ENCODE assay signal across 5 fruit fly cellular contexts in genomic region chrX:18546785-18547184, dm6.
A peak's percentile ranks its signal among the peaks of the same experiment; 100 is the strongest.
TF ChIP-seq lines count a peak whose summit lies in the region.

No protein-coding gene starts in this region.

- TF ChIP-seq CTCF in whole organism, embryonic (GFP tag; optimal IDR thresholded peaks at IDR 0.05; lab: Kevin White, UChicago), result no peak

TF ChIP-seq in whole organism, adult, 20 proteins besides CTCF, POLR2A, EP300 and RAD21 (continues in another document):
- TF ChIP-seq CG33017 (tag; optimal IDR thresholded peaks at IDR 0.05; lab: Kevin White, UChicago) (peak; percentile 84), Crg-1 (GFP tag; optimal IDR thresholded peaks at IDR 0.05; lab: Kevin White, UChicago) (no peak), CG1620 (GFP tag; optimal IDR thresholded peaks at IDR 0.05; lab: Kevin White, UChicago) (peak; percentile 12), cnc (optimal IDR thresholded peaks at IDR 0.05; lab: Kevin White, UChicago) (no peak), tj (GFP tag; optimal IDR thresholded peaks at IDR 0.05; lab: Kevin White, UChicago) (peak; percentile 37), ovo (GFP tag; optimal IDR thresholded peaks at IDR 0.05; lab: Kevin White, UChicago) (no peak), CG14711 (tag; optimal IDR thresholded peaks at IDR 0.05; lab: Kevin White, UChicago) (peak; percentile 81), CG11617 (GFP tag; optimal IDR thresholded peaks at IDR 0.05; lab: Kevin White, UChicago) (peak; percentile 52), pad (GFP tag; optimal IDR thresholded peaks at IDR 0.05; lab: Kevin White, UChicago) (peak; percentile 53), Hr96 (GFP tag; optimal IDR thresholded peaks at IDR 0.05; lab: Kevin White, UChicago) (peak; percentile 80), Clk (GFP tag; optimal IDR thresholded peaks at IDR 0.05; lab: Kevin White, UChicago) (peak; percentile 18), CG12768 (GFP tag; optimal IDR thresholded peaks at IDR 0.05; lab: Kevin White, UChicago) (peak; percentile 69), kay (GFP tag; lab: Kevin White, UChicago; ENCODE audit: borderline replicate concordance) (peak; percentile 83), CG7101 (tag; optimal IDR thresholded peaks at IDR 0.05; lab: Kevin White, UChicago) (peak; percentile 91), toe (GFP tag; optimal IDR thresholded peaks at IDR 0.05; lab: Kevin White, UChicago) (peak; percentile 50), bab1 (GFP tag; optimal IDR thresholded peaks at IDR 0.05; lab: Kevin White, UChicago) (peak; percentile 37), CG5204 (GFP tag; optimal IDR thresholded peaks at IDR 0.05; lab: Kevin White, UChicago) (peak; percentile 60), cic (GFP tag; optimal IDR thresholded peaks at IDR 0.05; lab: Kevin White, UChicago) (no peak)

TF ChIP-seq in whole organism, embryonic, 481 proteins besides CTCF, POLR2A, EP300 and RAD21 (continues in another document):
- peak; percentile 87 for TF ChIP-seq Oli (tag; optimal IDR thresholded peaks at IDR 0.05; lab: Kevin White, UChicago)
- TF ChIP-seq zfh2 (GFP tag; optimal IDR thresholded peaks at IDR 0.05; lab: Kevin White, UChicago), result peak; percentile 76
- peak; percentile 92 for TF ChIP-seq dysf (GFP tag; IDR thresholded peaks at IDR 0.05; lab: Robert Waterston, UW)
- peak; percentile 80 for TF ChIP-seq CG12071 (GFP tag; optimal IDR thresholded peaks at IDR 0.05; lab: Kevin White, UChicago)
- peak; percentile 36 for TF ChIP-seq CG9876 (GFP tag; optimal IDR thresholded peaks at IDR 0.05; lab: Kevin White, UChicago)
- TF ChIP-seq CG1024 (GFP tag; IDR thresholded peaks at IDR 0.05; lab: Robert Waterston, UW), result peak; percentile 78
- peak; percentile 75 for TF ChIP-seq Dip3 (GFP tag; optimal IDR thresholded peaks at IDR 0.05; lab: Kevin White, UChicago)
- peak; percentile 88 for TF ChIP-seq E2f1 (GFP tag; IDR thresholded peaks at IDR 0.05; lab: Robert Waterston, UW)
- peak; percentile 87 for TF ChIP-seq Ada2b (GFP tag; IDR thresholded peaks at IDR 0.05; lab: Robert Waterston, UW)
- peak; percentile 26 for TF ChIP-seq CG30431 (GFP tag; optimal IDR thresholded peaks at IDR 0.05; lab: Kevin White, UChicago)
- peak; percentile 72 for TF ChIP-seq Hmr (GFP tag; optimal IDR thresholded peaks at IDR 0.05; lab: Kevin White, UChicago)
- TF ChIP-seq CG4328 (GFP tag; optimal IDR thresholded peaks at IDR 0.05; lab: Kevin White, UChicago), result peak; percentile 12
- no peak for TF ChIP-seq Spps (tag; optimal IDR thresholded peaks at IDR 0.05; lab: Kevin White, UChicago)
- peak; percentile 83 to 84 for TF ChIP-seq dpn (GFP tag; optimal IDR thresholded peaks at IDR 0.05; lab: Kevin White, UChicago)
- peak; percentile 25 for TF ChIP-seq Usf (GFP tag; optimal IDR thresholded peaks at IDR 0.05; lab: Kevin White, UChicago)
- TF ChIP-seq CG12391 (tag; optimal IDR thresholded peaks at IDR 0.05; lab: Kevin White, UChicago), result peak; percentile 76
- TF ChIP-seq CG10321 (GFP tag; IDR thresholded peaks at IDR 0.05; lab: Robert Waterston, UW), result peak; percentile 48; the same call in 1 of the 2 replicates
- TF ChIP-seq sima (GFP tag; optimal IDR thresholded peaks at IDR 0.05; lab: Kevin White, UChicago), result peak; percentile 56

TF ChIP-seq in whole organism, prepupa, 60 proteins besides CTCF, POLR2A, EP300 and RAD21 (continues in another document):
- TF ChIP-seq CG11762 (GFP tag; optimal IDR thresholded peaks at IDR 0.05; lab: Kevin White, UChicago; ENCODE audit: insufficient read depth) (peak; percentile 19), vri (GFP tag; optimal IDR thresholded peaks at IDR 0.05; lab: Kevin White, UChicago) (peak; percentile 66), Ets21C (GFP tag; optimal IDR thresholded peaks at IDR 0.05; lab: Kevin White, UChicago) (peak; percentile 12), Sox14 (GFP tag; optimal IDR thresholded peaks at IDR 0.05; lab: Kevin White, UChicago) (peak; percentile 51), CG8119 (GFP tag; IDR thresholded peaks at IDR 0.05; lab: Robert Waterston, UW) (peak; percentile 85), Sox102F (GFP tag; optimal IDR thresholded peaks at IDR 0.05; lab: Kevin White, UChicago) (peak; percentile 25), Ets96B (tag; optimal IDR thresholded peaks at IDR 0.05; lab: Kevin White, UChicago) (peak; percentile 37), achi (GFP tag; optimal IDR thresholded peaks at IDR 0.05; lab: Kevin White, UChicago) (peak; percentile 54), CG4318 (GFP tag; optimal IDR thresholded peaks at IDR 0.05; lab: Kevin White, UChicago) (peak; percentile 62), CG6808 (GFP tag; optimal IDR thresholded peaks at IDR 0.05; lab: Kevin White, UChicago) (peak; percentile 8), CG7368 (GFP tag; optimal IDR thresholded peaks at IDR 0.05; lab: Kevin White, UChicago) (no peak), svp (GFP tag; lab: Kevin White, UChicago) (peak; percentile 78), CG1621 (tag; optimal IDR thresholded peaks at IDR 0.05; lab: Kevin White, UChicago) (peak; percentile 11), CG15336 (GFP tag; IDR thresholded peaks at IDR 0.05; lab: Robert Waterston, UW) (peak; percentile 91), CG10631 (GFP tag; optimal IDR thresholded peaks at IDR 0.05; lab: Kevin White, UChicago) (peak; percentile 38), Hr4 (GFP tag; optimal IDR thresholded peaks at IDR 0.05; lab: Kevin White, UChicago) (peak; percentile 82), Eip78C (GFP tag; lab: Kevin White, UChicago) (peak; percentile 81), net (GFP tag; optimal IDR thresholded peaks at IDR 0.05; lab: Kevin White, UChicago) (peak; percentile 45), CG6854 (GFP tag; optimal IDR thresholded peaks at IDR 0.05; lab: Kevin White, UChicago) (no peak), lz (GFP tag; optimal IDR thresholded peaks at IDR 0.05; lab: Kevin White, UChicago) (peak; percentile 57)

TF ChIP-seq in whole organism, pupa, 21 proteins besides CTCF, POLR2A, EP300 and RAD21:
- TF ChIP-seq CG10348 (GFP tag; IDR thresholded peaks at IDR 0.05; lab: Robert Waterston, UW) (peak; percentile 59; the same call in 1 of the 2 replicates), Snoo (tag; optimal IDR thresholded peaks at IDR 0.05; lab: Kevin White, UChicago) (peak; percentile 23), Pif1A (GFP tag; optimal IDR thresholded peaks at IDR 0.05; lab: Kevin White, UChicago) (peak; percentile 59), CG32121 (GFP tag; IDR thresholded peaks at IDR 0.05; lab: Robert Waterston, UW) (peak; percentile 92), D1 (tag; optimal IDR thresholded peaks at IDR 0.05; lab: Kevin White, UChicago) (no peak), CG14655 (GFP tag; optimal IDR thresholded peaks at IDR 0.05; lab: Kevin White, UChicago) (peak; percentile 56), CG4496 (GFP tag; IDR thresholded peaks at IDR 0.05; lab: Robert Waterston, UW) (peak; percentile 94), fd96Ca (GFP tag; IDR thresholded peaks at IDR 0.05; lab: Robert Waterston, UW) (peak; percentile 94), CG34367 (tag; optimal IDR thresholded peaks at IDR 0.05; lab: Kevin White, UChicago) (peak; percentile 41), gl (tag; optimal IDR thresholded peaks at IDR 0.05; lab: Kevin White, UChicago) (no peak), Ets98B (GFP tag; IDR thresholded peaks at IDR 0.05; lab: Robert Waterston, UW) (peak; percentile 91), CG15710 (tag; optimal IDR thresholded peaks at IDR 0.05; lab: Kevin White, UChicago) (peak; percentile 39), CG17806 (tag; optimal IDR thresholded peaks at IDR 0.05; lab: Kevin White, UChicago) (peak; percentile 37), EcR (GFP tag; optimal IDR thresholded peaks at IDR 0.05; lab: Kevin White, UChicago) (no peak), Pif1B (GFP tag; optimal IDR thresholded peaks at IDR 0.05; lab: Kevin White, UChicago) (peak; percentile 29), CG8301 (tag; optimal IDR thresholded peaks at IDR 0.05; lab: Kevin White, UChicago) (peak; percentile 57), CG12605 (GFP tag; IDR thresholded peaks at IDR 0.05; lab: Robert Waterston, UW) (peak; percentile 63), CG13204 (GFP tag; optimal IDR thresholded peaks at IDR 0.05; lab: Kevin White, UChicago) (no peak), CG8159 (tag; optimal IDR thresholded peaks at IDR 0.05; lab: Kevin White, UChicago) (peak; percentile 29), rn (GFP tag; IDR thresholded peaks at IDR 0.05; lab: Robert Waterston, UW) (peak; percentile 81), CG9948 (tag; optimal IDR thresholded peaks at IDR 0.05; lab: Kevin White, UChicago) (peak; percentile 40)

TF ChIP-seq in whole organism, wandering third instar larva, 38 proteins besides CTCF, POLR2A, EP300 and RAD21 (continues in another document):
- TF ChIP-seq dsf (GFP tag; optimal IDR thresholded peaks at IDR 0.05; lab: Kevin White, UChicago; ENCODE audit: borderline replicate concordance) (no peak), sv (GFP tag; optimal IDR thresholded peaks at IDR 0.05; lab: Kevin White, UChicago) (peak; percentile 70), Rel (GFP tag; optimal IDR thresholded peaks at IDR 0.05; lab: Kevin White, UChicago) (no peak), Rel (tag; optimal IDR thresholded peaks at IDR 0.05; lab: Kevin White, UChicago) (peak; percentile 24), Sp1 (GFP tag; optimal IDR thresholded peaks at IDR 0.05; lab: Kevin White, UChicago) (peak; percentile 73), br (GFP tag; optimal IDR thresholded peaks at IDR 0.05; lab: Kevin White, UChicago) (peak; percentile 75), Dif (GFP tag; optimal IDR thresholded peaks at IDR 0.05; lab: Kevin White, UChicago; ENCODE audit: partially characterized antibody) (no peak), OdsH (GFP tag; optimal IDR thresholded peaks at IDR 0.05; lab: Kevin White, UChicago) (peak; percentile 76), pan (optimal IDR thresholded peaks at IDR 0.05; lab: Kevin White, UChicago) (no peak), Hnf4 (GFP tag; optimal IDR thresholded peaks at IDR 0.05; lab: Kevin White, UChicago) (peak; percentile 73), sage (GFP tag; optimal IDR thresholded peaks at IDR 0.05; lab: Kevin White, UChicago) (no peak), GATAd (GFP tag; optimal IDR thresholded peaks at IDR 0.05; lab: Kevin White, UChicago) (no peak), psq (GFP tag; optimal IDR thresholded peaks at IDR 0.05; lab: Kevin White, UChicago) (peak; percentile 49), N (GFP tag; optimal IDR thresholded peaks at IDR 0.05; lab: Kevin White, UChicago) (no peak), brk (GFP tag; optimal IDR thresholded peaks at IDR 0.05; lab: Kevin White, UChicago) (peak; percentile 27), Myc (optimal IDR thresholded peaks at IDR 0.05; lab: Kevin White, UChicago) (no peak), lola (GFP tag; optimal IDR thresholded peaks at IDR 0.05; lab: Kevin White, UChicago) (no peak), fru (GFP tag; optimal IDR thresholded peaks at IDR 0.05; lab: Kevin White, UChicago) (peak; percentile 76), h (GFP tag; optimal IDR thresholded peaks at IDR 0.05; lab: Kevin White, UChicago) (peak; percentile 81), ey (GFP tag; optimal IDR thresholded peaks at IDR 0.05; lab: Kevin White, UChicago) (peak; percentile 86), CG9705 (GFP tag; optimal IDR thresholded peaks at IDR 0.05; lab: Kevin White, UChicago) (peak; percentile 16), Abd-B (GFP tag; optimal IDR thresholded peaks at IDR 0.05; lab: Kevin White, UChicago) (no peak), rgr (GFP tag; optimal IDR thresholded peaks at IDR 0.05; lab: Kevin White, UChicago) (peak; percentile 83), HLH106 (tag; optimal IDR thresholded peaks at IDR 0.05; lab: Kevin White, UChicago) (peak; percentile 85), jim (GFP tag; optimal IDR thresholded peaks at IDR 0.05; lab: Kevin White, UChicago) (no peak)
